Worm (Caenorhabditis elegans) whole organism, early embryonic: ENCODE data around the gene fbxa-157.

Experiments
- B0310.2 ChIP-seq: sonication (generic microtip); optimal IDR thresholded peaks from 2 replicates; lab custom pipeline; 2016; ENCODE audit warnings: mild to moderate bottlenecking, missing genetic modification characterization, missing compliant biosample characterization
- F13C5.2 ChIP-seq: sonication (generic microtip); optimal IDR thresholded peaks from 2 replicates; lab custom pipeline; 2017; ENCODE audit warnings: mild to moderate bottlenecking, missing genetic modification characterization, inconsistent platforms, missing compliant biosample characterization
- aly-1 ChIP-seq: sonication (generic microtip); optimal IDR thresholded peaks from 2 replicates; lab custom pipeline; 2016; ENCODE audit warnings: missing genetic modification characterization, missing compliant biosample characterization
- ama-1 ChIP-seq: fragments of 150-350 bp; optimal IDR thresholded peaks from 2 replicates; lab custom pipeline; 2014
- ets-7 ChIP-seq: sonication (generic microtip); optimal IDR thresholded peaks from 2 replicates; lab custom pipeline; 2016; ENCODE audit warnings: missing genotype, missing genetic modification characterization, missing compliant biosample characterization
- flt-1 ChIP-seq: fragments of 200-800 bp; sonication (Bioruptor generic); IDR thresholded peaks from 2 replicates; pipeline ENCODE4 v1.3.6; 2022; ENCODE audit warnings: missing genetic modification characterization, missing compliant biosample characterization
- hmbx-1 ChIP-seq: sonication (generic microtip); optimal IDR thresholded peaks from 2 replicates; lab custom pipeline; 2016; ENCODE audit warnings: mild to moderate bottlenecking, missing genetic modification characterization, missing compliant biosample characterization
- hmg-4 ChIP-seq: fragments of 200-800 bp; sonication (Bioruptor generic); optimal IDR thresholded peaks from 2 replicates; lab custom pipeline; 2018; ENCODE audit warnings: mild to moderate bottlenecking, missing genetic modification characterization, missing compliant biosample characterization
- hnd-1 ChIP-seq: sonication (generic microtip); optimal IDR thresholded peaks from 2 replicates; lab custom pipeline; 2016; ENCODE audit warnings: missing genetic modification characterization, missing compliant biosample characterization
- scrt-1 ChIP-seq: fragments of 200-800 bp; sonication (Bioruptor generic); IDR thresholded peaks from 2 replicates; pipeline ENCODE4 v1.3.6; 2022; ENCODE audit warnings: missing genetic modification characterization, missing compliant biosample characterization
- sea-1 ChIP-seq: fragments of 200-800 bp; sonication (Bioruptor generic); conservative IDR thresholded peaks from 2 replicates; pipeline ENCODE4 v1.3.6; 2022; ENCODE audit warnings: missing genetic modification characterization, missing compliant biosample characterization
- tbx-11 ChIP-seq: fragments of 200-800 bp; sonication (Bioruptor generic); IDR thresholded peaks from 2 replicates; pipeline ENCODE4 v1.3.6; 2022; ENCODE audit warnings: missing genetic modification characterization, missing compliant biosample characterization
- tbx-37 ChIP-seq: fragments of 200-800 bp; sonication (Bioruptor generic); conservative IDR thresholded peaks from 2 replicates; pipeline ENCODE4 v1.3.6; 2022; ENCODE audit warnings: missing genetic modification reagents, missing genetic modification characterization, missing compliant biosample characterization
- tra-4 ChIP-seq: sonication (generic microtip); optimal IDR thresholded peaks from 2 replicates; lab custom pipeline; 2017; ENCODE audit warnings: missing genetic modification characterization, missing compliant biosample characterization

DNA sequence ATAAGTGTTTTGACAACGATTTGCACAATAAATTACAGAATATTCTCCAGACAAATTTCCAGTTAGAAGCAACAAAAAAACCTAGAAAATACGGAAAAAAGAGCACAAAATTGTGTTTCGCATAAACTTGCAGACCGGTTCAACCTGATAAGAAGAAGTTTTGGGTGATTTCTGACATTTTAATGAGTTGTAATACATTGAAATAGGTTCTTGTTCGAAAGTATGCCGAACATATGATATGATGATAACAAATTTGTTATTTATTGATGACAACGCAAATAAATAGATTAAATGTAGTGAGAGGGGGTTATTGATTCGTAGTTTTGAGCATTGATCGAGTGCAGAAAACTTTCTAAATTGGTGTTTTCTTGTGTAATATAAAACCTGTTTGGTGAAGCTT lies 8.3 kb upstream of the fbxa-157 start:
- TF ChIP-seq ama-1 (lab: Kevin White, UChicago): no peak
- TF ChIP-seq hnd-1 (tag; lab: Kevin White, UChicago): no peak
- no peak for TF ChIP-seq tbx-37 (GFP tag; lab: Robert Waterston, UW)
- no peak for TF ChIP-seq hmg-4 (GFP tag; lab: Kevin White, UChicago)
- no peak for TF ChIP-seq flt-1
- no peak for TF ChIP-seq aly-1 (tag; lab: Kevin White, UChicago)
- TF ChIP-seq F13C5.2 (tag; lab: Kevin White, UChicago): no peak
- TF ChIP-seq tra-4 (tag; lab: Kevin White, UChicago): no peak
- TF ChIP-seq ets-7 (tag; lab: Kevin White, UChicago): no peak
- no peak for TF ChIP-seq hmbx-1 (tag; lab: Kevin White, UChicago)
- no peak for TF ChIP-seq scrt-1 (GFP tag; lab: Robert Waterston, UW)
- no peak for TF ChIP-seq tbx-11 (GFP tag; lab: Robert Waterston, UW)
- TF ChIP-seq sea-1 (GFP tag; lab: Robert Waterston, UW): no peak
- no peak for TF ChIP-seq B0310.2 (tag; lab: Kevin White, UChicago)
